Worm (Caenorhabditis elegans): Measurements from ENCODE around the gene F56D2.8.

F56D2.8 gene

DNA sequence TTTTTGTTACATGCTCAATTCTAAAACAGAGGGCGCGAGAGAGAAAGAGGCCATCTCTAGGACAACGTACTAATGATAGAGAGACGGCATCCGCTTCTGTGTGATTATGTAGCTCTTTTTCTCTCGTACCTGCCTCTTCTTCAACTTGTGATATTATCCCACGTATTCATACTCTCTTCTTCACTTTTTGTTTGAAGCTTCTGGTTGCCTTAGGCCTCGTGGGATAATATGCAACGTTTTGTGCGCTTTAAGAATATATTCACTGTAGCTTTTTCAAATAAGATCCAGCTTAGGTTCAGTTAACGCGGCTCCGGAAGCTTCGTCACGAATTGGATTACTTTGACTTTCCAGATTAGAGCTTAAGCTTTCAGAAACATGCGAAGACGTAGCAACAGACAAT lies at the start of gene F56D2.8, which contains the start of gene uev-2:
Gene F56D2.8 (minus strand): TSS at position 101 of the 400 bp plus-strand sequence.
Gene uev-2 (plus strand): TSS at position 360 of the 400 bp plus-strand sequence.
- TF ChIP-seq hmbx-1 (tag; optimal IDR thresholded peaks at IDR 0.05): no peak
- TF ChIP-seq pes-1 (GFP tag; IDR thresholded peaks at IDR 0.05): no peak
- no peak for TF ChIP-seq ceh-13 (GFP tag; optimal IDR thresholded peaks at IDR 0.05)
- no peak for TF ChIP-seq ceh-36 (tag; optimal IDR thresholded peaks at IDR 0.05)
- no peak for TF ChIP-seq scrt-1 (GFP tag; IDR thresholded peaks at IDR 0.05)
- no peak for TF ChIP-seq hnd-1 (tag; optimal IDR thresholded peaks at IDR 0.05)
- TF ChIP-seq tra-4 (tag; optimal IDR thresholded peaks at IDR 0.05): no peak
- TF ChIP-seq aly-1 (tag; optimal IDR thresholded peaks at IDR 0.05): no peak
- no peak for TF ChIP-seq tbx-11 (GFP tag; IDR thresholded peaks at IDR 0.05)
- TF ChIP-seq B0310.2 (tag; optimal IDR thresholded peaks at IDR 0.05): no peak
- no peak for TF ChIP-seq F13C5.2 (tag; optimal IDR thresholded peaks at IDR 0.05)
- no peak for TF ChIP-seq ama-1 (optimal IDR thresholded peaks at IDR 0.05)
- TF ChIP-seq flt-1 (GFP tag; IDR thresholded peaks at IDR 0.05): no peak
- no peak for TF ChIP-seq sea-1 (GFP tag; conservative IDR thresholded peaks at IDR 0.05)
- TF ChIP-seq hmg-4 (GFP tag; optimal IDR thresholded peaks at IDR 0.05): no peak
- no peak for TF ChIP-seq tbx-37 (GFP tag; conservative IDR thresholded peaks at IDR 0.05)
- no peak for TF ChIP-seq ets-7 (tag; optimal IDR thresholded peaks at IDR 0.05)

DNA sequence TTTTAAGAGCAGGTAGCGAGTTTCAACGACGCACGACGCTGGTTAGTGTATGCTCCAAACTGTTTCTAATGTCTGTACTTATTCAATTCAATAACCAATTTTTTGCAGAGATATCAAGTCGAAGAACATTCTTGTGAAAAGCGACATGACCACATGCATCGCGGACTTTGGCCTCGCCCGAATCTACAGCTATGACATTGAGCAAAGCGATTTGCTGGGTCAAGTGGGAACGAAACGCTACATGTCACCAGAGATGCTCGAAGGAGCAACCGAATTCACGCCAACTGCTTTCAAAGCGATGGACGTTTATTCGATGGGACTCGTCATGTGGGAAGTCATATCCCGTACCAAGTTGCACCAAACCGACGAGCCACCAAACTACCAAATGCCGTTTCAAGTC lies 47.7 kb upstream of the F56D2.8 start:
- TF ChIP-seq aly-1 (tag; optimal IDR thresholded peaks at IDR 0.05) (no peak), ets-7 (tag; optimal IDR thresholded peaks at IDR 0.05) (no peak), ceh-13 (GFP tag; optimal IDR thresholded peaks at IDR 0.05) (no peak), tbx-37 (GFP tag; conservative IDR thresholded peaks at IDR 0.05) (no peak), ceh-36 (tag; optimal IDR thresholded peaks at IDR 0.05) (no peak), F13C5.2 (tag; optimal IDR thresholded peaks at IDR 0.05) (no peak), sea-1 (GFP tag; conservative IDR thresholded peaks at IDR 0.05) (no peak), tra-4 (tag; optimal IDR thresholded peaks at IDR 0.05) (no peak), hmg-4 (GFP tag; optimal IDR thresholded peaks at IDR 0.05) (no peak), hnd-1 (tag; optimal IDR thresholded peaks at IDR 0.05) (no peak), scrt-1 (GFP tag; IDR thresholded peaks at IDR 0.05) (no peak), ama-1 (optimal IDR thresholded peaks at IDR 0.05) (no peak), hmbx-1 (tag; optimal IDR thresholded peaks at IDR 0.05) (no peak), tbx-11 (GFP tag; IDR thresholded peaks at IDR 0.05) (no peak), flt-1 (GFP tag; IDR thresholded peaks at IDR 0.05) (no peak), pes-1 (GFP tag; IDR thresholded peaks at IDR 0.05) (no peak), B0310.2 (tag; optimal IDR thresholded peaks at IDR 0.05) (no peak)

DNA sequence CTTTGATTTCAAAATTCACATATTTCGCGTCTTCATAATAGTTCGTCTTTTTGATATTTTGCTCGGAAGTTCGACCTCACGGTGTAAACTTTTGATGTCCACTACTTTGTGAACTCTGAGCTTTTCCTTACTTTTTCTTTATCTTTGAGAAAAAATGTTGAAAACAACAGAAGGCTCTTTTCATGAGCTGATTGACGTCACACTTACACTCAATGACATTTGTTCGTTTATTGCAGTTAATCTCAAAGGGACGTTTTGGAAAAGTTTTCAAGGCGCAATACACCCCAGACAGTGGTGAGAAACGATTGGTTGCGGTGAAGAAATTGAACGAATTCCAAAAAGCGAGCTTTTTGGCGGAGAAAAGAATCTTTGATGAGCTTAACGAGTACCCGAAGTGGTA lies 46.6 kb upstream of the F56D2.8 start:
- TF ChIP-seq hnd-1 (tag; optimal IDR thresholded peaks at IDR 0.05) (no peak), ama-1 (optimal IDR thresholded peaks at IDR 0.05) (no peak), ceh-13 (GFP tag; optimal IDR thresholded peaks at IDR 0.05) (no peak), sea-1 (GFP tag; conservative IDR thresholded peaks at IDR 0.05) (no peak), aly-1 (tag; optimal IDR thresholded peaks at IDR 0.05) (no peak), tbx-37 (GFP tag; conservative IDR thresholded peaks at IDR 0.05) (no peak), flt-1 (GFP tag; IDR thresholded peaks at IDR 0.05) (no peak), tbx-11 (GFP tag; IDR thresholded peaks at IDR 0.05) (no peak), hmbx-1 (tag; optimal IDR thresholded peaks at IDR 0.05) (no peak), ets-7 (tag; optimal IDR thresholded peaks at IDR 0.05) (no peak), F13C5.2 (tag; optimal IDR thresholded peaks at IDR 0.05) (no peak), B0310.2 (tag; optimal IDR thresholded peaks at IDR 0.05) (no peak), scrt-1 (GFP tag; IDR thresholded peaks at IDR 0.05) (no peak), pes-1 (GFP tag; IDR thresholded peaks at IDR 0.05) (no peak), tra-4 (tag; optimal IDR thresholded peaks at IDR 0.05) (no peak), hmg-4 (GFP tag; optimal IDR thresholded peaks at IDR 0.05) (no peak)

DNA sequence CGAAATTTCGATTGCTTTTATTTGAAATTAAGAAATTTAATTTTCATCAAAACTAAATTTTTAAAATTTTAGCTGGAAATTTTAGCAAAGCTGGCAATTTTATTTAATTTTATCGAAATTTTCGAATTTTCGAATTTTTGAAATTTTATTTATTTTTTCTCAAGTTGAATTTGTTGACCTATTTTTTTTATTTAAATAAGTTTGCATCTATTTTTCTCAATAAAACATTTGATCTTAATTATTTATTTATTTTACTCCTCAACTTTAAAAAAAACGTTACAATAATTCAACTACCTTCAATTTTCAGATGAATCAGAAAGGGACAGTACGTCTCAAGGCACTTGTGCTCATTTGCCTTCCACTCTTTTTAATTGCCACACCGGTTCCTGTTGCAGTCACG lies 42.2 kb upstream of the F56D2.8 start, which contains the start of gene daf-4:
Gene daf-4 (plus strand): TSS at position 301 of the 400 bp plus-strand sequence.
- no peak for TF ChIP-seq aly-1 (tag; optimal IDR thresholded peaks at IDR 0.05)
- TF ChIP-seq ceh-36 (tag; optimal IDR thresholded peaks at IDR 0.05): no peak
- TF ChIP-seq B0310.2 (tag; optimal IDR thresholded peaks at IDR 0.05): no peak

DNA sequence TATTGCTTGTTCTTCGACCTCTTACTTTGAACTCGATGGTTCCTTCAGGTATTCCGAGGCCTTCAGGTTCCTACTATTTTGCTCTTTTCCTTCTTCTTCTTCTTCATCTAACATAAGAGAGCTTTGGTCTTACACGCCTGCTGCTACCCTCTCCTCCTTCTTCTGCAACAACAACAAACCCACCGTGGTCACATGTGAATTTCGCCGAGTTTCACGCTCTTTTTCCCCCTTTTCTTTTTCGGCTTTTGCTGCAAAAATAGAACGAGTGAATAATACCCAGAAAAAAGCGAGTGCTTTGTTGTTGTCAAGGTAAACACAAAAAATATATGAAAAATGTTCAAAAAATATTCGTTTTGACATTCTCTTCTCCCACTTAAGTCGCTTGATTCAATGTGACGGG lies 40.8 kb upstream of the F56D2.8 start:
- TF ChIP-seq tra-4 (tag; optimal IDR thresholded peaks at IDR 0.05) (no peak), hmg-4 (GFP tag; optimal IDR thresholded peaks at IDR 0.05) (no peak)

DNA sequence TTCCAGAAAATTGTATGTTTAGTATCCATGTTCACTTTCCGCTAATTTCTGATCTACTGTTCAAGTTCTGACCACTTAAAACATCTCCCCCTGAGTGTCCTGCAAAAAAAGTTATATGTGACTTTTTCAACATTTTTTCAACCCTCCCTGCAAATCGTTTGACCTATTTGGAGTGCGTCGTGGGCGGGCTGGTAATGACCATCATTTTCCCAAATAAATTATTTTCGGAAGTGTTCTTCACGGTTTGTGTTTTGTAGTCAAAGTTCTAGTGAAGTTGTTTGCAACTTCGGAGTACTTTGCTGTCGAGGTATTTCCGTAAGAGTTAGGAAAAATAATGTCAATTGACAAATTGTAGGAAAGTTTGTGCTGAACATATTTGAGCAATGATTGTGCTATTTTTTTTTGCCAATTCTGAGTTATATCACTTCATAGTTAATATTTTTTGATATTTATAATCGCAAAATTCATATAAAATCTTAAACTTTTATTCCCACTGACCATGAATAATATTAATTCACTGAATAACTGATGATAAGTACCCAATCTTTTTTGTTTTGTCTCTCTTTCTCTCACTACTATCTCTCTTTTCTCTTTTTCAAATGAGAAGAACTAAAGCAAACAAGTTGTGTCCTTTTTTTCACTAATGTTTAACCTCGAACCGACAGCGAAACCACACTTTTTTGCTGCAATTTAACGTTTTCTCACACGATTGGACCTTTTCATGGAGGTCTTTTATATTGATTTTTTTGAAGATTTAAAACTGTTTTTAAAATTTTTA lies 39.8 kb upstream of the F56D2.8 start:
- TF ChIP-seq tbx-37 (GFP tag; conservative IDR thresholded peaks at IDR 0.05): no peak

DNA sequence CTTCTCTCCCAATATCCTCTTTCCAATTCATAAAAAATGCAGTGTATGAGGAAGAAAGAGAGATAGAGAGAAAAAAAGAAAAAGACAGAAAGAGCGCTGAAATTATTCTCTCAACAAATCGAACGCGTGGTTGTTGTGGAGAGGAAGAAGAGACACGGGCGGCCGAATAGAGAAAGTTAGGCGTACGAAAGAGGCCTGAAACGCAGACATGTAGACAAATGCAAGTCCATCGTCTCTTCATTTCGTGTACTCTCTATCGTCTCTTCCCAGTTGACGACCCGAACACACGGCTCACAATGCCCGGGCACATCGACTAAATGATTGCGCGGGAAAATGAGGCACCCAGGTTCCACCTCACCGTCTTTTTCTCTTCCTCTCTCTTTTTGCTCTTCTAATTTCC lies 38.6 kb upstream of the F56D2.8 start:
- TF ChIP-seq F13C5.2 (tag; optimal IDR thresholded peaks at IDR 0.05) (peak; percentile 8), B0310.2 (tag; optimal IDR thresholded peaks at IDR 0.05) (no peak), hmbx-1 (tag; optimal IDR thresholded peaks at IDR 0.05) (no peak), sea-1 (GFP tag; conservative IDR thresholded peaks at IDR 0.05) (no peak), tbx-11 (GFP tag; IDR thresholded peaks at IDR 0.05) (no peak), hmg-4 (GFP tag; optimal IDR thresholded peaks at IDR 0.05) (peak; percentile 9), scrt-1 (GFP tag; IDR thresholded peaks at IDR 0.05) (no peak), flt-1 (GFP tag; IDR thresholded peaks at IDR 0.05) (no peak)

DNA sequence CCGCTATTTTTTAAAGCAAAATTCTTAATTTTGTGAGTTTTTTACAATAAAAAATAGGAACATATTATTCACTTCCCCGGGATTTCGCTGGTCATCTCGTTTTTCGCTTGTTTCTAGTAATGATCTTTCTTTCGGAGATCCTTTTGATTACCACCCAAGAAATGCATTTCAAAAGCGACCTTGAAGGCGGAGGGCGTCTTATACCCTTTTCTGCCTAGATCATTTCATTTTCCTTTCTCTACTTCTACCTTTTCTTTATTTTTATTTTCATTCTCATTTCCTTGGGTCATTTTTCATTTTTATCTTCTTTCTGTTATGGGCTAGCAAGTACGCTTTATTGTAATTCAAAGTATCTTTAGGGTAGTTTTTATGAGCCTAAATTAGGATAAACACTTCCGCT lies 37.5 kb upstream of the F56D2.8 start:
- TF ChIP-seq F13C5.2 (tag; optimal IDR thresholded peaks at IDR 0.05): no peak
- TF ChIP-seq tbx-37 (GFP tag; conservative IDR thresholded peaks at IDR 0.05): no peak
- no peak for TF ChIP-seq aly-1 (tag; optimal IDR thresholded peaks at IDR 0.05)
- no peak for TF ChIP-seq ceh-36 (tag; optimal IDR thresholded peaks at IDR 0.05)
- no peak for TF ChIP-seq hmbx-1 (tag; optimal IDR thresholded peaks at IDR 0.05)
- TF ChIP-seq pes-1 (GFP tag; IDR thresholded peaks at IDR 0.05): no peak
- no peak for TF ChIP-seq hmg-4 (GFP tag; optimal IDR thresholded peaks at IDR 0.05)
- TF ChIP-seq tbx-11 (GFP tag; IDR thresholded peaks at IDR 0.05): no peak
- no peak for TF ChIP-seq flt-1 (GFP tag; IDR thresholded peaks at IDR 0.05)
- no peak for TF ChIP-seq sea-1 (GFP tag; conservative IDR thresholded peaks at IDR 0.05)
- no peak for TF ChIP-seq ceh-13 (GFP tag; optimal IDR thresholded peaks at IDR 0.05)

Measured in whole organism, early embryonic.